Fruit fly (Drosophila melanogaster) ovary, adult (tissue): ENCODE results near the gene Ptip.
A peak's percentile ranks its signal among the peaks of the same experiment; 100 is the strongest.

Source experiments
- CG17801 ChIP-seq: fragments of 200-800 bp; optimal IDR thresholded peaks from 2 replicates; lab custom pipeline; 2019; ENCODE audit warnings: missing biosample characterization, mild to moderate bottlenecking, missing genetic modification characterization, moderate library complexity; ENCODE audit not compliant: partially characterized antibody

The Ptip gene

DNA sequence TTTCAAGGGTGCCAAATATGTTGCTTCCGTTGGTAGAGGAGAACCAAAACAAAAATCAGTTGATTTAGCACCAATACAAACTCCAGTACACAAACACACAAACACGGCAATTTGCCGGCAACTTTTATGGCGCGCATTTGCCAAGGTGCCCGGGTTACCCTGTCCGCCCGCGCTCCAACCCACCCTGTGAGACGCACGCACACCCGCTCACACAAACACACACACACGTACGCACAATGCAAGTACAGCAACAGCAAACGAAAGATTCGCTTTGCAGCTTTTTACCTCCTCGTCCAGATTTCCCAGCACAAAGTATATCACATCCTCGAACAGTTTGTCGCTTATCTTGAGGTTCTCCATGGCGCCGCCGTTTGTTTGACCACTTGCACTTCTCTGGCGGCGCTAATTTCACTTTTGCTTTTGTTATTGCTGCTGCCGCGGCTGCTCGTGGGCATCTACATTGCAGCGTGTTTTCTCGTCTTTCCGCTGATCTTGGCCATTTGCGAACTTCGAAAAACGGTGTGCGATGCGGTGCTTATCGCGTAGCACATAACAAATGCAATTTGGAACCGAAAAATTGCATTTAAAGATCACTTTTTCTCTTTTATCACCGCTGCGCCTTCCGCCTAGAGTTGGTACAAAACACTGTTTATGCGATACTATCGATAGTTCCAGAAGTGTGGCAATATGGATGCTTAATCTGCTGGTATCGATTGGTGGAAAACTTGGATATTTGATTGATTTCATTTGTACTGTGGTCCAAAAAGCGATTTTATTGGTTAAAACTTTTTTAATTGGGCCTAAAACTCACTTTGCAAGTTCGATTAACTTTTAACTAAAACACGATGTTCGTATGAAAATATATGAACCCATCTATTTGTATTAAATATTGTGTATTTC is at the start of gene Ptip:
Gene Ptip, minus strand, starts transcription at position 637 of the 900 bp plus-strand sequence.
- TF ChIP-seq CG17801 (GFP tag; lab: Kevin White, UChicago) = peak; percentile 11

DNA sequence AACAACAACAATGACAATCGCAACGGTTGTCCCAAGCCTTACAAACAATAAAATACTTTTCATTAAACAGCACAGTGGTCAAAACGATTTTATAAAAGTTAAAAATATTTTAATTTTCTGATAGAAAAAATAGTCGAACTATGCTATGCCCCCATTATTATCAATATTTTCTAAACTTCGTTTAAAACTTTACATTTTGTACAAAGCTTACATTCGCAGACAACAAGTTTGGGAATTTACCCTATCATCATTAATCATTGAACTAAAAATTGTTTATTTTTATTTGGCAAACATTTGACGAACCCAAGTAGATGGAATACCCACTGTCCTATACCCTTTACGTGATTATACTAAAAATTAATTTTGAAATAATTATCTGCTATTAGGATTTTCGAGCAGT is 49.3 kb upstream of the Ptip start:
- no peak for TF ChIP-seq CG17801 (GFP tag; lab: Kevin White, UChicago)

DNA sequence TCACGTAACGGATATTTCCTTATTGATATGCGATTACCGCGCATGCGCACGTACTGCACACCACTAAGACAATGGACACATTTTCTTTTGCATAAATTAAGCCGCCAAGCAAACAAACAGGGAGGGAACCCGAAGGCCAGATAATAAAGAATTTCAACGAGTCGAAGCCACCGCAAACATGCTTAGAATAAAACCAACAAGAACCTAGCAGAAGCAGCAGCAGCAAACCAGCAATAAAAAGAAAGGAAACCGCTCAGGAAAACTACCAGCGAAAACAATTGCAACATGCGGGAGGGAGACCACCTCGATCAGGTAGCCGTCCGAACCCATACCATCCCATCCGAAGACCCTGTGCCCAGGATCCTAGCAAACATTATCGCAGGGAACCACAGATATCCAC is 47.6 kb upstream of the Ptip start:
- TF ChIP-seq CG17801 (GFP tag; lab: Kevin White, UChicago) = no peak

DNA sequence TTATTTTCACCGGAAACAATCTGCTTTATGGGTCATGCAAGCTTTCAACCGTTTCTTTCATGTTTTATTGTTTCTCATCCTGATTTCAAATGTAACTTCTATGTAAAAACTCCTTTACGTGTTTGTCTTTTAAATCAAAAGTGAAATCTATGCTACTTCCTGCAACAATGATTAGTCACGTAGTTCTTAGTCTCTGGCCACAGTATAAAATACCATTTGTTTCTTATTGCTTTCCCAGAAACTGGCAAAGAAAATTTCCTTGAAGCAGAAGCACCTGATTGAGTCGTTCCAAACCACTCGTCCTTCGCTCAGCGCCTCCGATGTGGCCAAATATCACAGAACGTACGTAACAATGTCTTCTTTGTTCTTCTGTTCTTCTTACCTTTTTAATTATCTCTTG is 46.6 kb upstream of the Ptip start, which contains the start of gene btl:
Gene btl, plus strand, starts transcription at position 301 of the 400 bp plus-strand sequence.
- no peak for TF ChIP-seq CG17801 (GFP tag; lab: Kevin White, UChicago)

DNA sequence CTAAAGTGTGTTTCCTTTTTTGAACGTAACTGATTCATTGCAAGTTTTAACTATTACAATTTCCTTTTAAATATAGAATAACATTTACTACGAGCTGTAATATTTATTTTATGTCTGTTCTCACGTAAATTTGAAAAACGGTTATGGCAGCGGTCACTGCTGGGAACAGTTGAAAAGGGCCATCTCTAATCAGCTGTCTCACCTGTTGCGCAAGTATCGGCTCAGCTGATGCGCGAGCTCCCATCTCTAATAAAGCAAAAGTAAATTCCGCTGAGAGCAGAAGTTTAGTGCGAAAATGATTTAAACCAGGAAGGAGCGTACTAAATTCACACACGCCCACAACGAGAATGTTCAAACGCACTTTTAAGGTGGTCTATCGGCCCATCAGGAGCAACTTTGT is 42.7 kb upstream of the Ptip start, which contains the start of gene Pex1:
Gene Pex1, plus strand, starts transcription at position 272 of the 400 bp plus-strand sequence.
- peak; percentile 27 for TF ChIP-seq CG17801 (GFP tag; lab: Kevin White, UChicago)

DNA sequence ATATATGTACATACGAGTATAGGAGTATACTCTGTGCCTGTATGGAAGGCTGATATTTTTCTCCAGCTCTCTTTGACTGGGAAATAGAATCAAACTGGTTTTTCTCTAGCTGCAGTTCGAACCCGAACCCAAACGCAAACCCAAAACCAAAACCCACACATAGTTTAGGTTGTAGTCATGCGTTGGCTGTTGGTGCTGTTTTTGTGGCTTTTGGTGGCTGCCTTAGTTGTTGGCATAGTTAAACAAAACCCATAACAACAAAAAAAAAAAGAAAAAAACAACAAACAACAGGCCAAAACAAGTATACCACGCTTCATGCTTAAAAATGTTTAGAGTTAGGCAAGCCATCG is 35.1 kb upstream of the Ptip start:
- no peak for TF ChIP-seq CG17801 (GFP tag; lab: Kevin White, UChicago)

DNA sequence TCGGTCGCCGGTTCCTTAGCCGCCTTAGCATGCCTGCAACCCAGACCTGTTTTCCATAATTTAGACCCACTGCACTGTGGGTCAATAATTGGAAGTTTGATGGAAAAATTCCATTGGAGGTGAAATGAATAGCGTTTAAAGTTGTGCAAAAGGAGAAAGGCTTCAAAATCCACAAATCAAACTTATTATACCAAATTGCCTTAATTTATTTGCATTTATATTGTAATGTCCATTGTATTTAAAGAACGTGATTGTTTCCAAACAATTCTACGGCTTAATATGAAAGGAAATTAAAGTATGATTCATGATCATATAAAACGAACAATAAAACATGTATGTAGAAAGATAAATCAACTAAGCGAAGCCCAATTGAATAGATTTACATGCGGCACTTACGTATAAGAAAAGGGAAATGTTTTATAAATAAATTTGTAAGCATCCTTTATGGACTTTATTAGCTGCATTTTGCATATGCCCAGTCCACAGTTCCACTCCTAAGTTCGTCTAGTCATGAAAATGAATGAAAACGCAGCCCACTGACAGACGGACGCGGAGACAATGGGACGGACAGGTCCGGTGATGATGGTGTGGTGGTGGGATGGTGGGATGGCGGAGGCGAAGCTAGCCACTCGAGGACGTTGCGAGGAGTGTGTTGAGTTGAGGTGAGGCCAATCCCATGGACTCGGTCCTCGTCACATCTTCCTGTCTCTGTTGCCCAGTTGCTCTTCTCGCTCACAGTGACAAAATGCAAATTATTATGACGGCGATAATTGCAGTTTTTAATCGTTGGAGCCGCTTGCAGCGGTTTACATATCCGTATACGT is 34.5 kb upstream of the Ptip start:
- TF ChIP-seq CG17801 (GFP tag; lab: Kevin White, UChicago) = no peak

DNA sequence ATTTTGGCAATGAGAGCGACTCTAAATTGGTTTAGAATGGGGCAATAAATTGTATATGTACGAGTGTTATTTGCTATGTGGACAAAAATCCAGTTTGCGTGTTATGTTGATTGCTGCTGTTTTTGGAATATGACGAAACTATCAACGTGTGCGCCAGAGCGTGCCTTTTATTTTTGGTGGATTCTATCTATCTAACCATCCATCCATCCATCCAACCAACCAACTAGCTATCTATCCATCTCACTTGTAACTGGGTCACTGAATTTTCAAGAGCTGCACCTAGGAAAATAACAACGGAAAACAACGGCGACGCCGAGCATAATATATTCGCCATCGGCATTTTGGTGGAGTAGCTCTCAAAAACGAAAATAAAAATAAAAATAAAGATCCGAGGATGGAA is 33.8 kb upstream of the Ptip start:
- TF ChIP-seq CG17801 (GFP tag; lab: Kevin White, UChicago) = no peak

DNA sequence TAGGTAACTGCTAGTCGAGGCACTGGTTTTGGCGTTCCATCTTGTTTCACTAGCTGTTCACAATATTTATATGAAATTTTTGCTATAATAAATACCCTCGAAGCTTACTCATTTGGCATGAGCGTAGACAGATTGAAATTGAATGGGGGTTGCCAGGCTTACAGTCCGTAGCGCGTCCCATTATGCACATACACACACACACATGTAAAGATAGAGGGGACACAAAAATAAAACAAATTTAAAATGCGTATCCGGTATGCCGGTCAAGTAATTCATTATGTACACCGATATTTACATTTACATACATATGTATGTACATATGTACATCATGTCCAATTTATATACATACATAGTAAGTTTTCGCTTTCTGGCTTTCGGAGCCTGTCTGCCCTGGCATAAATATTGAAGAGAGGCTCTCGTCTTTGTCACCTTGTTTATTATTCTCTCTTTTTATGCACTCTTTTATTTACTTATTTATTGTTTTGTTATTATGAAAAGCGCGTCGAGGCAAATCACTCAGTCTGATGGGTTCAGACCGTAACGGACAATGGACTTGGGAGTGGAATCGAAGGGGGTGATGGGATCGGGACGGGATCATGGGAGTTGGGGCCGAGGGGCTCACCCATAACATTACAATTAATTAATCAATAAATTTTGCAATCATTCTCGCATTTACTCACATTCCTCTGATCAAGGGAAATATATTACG is 30.5 kb upstream of the Ptip start:
- TF ChIP-seq CG17801 (GFP tag; lab: Kevin White, UChicago) = no peak

DNA sequence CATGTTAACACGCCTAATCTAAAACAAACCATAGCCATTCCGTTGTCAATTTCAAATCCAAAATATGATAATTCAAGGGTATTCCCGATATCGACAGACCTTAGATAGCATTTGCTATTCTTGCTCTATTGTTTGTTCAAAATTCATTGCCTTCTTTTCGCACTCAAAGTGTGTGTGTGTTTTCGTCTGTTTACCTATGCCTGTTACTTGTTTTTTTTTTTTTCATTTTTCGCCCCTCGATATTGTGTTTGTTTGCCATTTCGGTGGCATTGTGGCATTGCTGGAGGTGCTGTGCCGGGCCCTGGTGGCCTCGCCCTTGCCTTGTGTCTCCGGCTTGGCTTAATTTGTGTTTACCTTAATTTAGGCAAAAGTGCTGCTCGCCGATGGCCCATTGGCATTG is 27.9 kb upstream of the Ptip start:
- TF ChIP-seq CG17801 (GFP tag; lab: Kevin White, UChicago) = no peak

DNA sequence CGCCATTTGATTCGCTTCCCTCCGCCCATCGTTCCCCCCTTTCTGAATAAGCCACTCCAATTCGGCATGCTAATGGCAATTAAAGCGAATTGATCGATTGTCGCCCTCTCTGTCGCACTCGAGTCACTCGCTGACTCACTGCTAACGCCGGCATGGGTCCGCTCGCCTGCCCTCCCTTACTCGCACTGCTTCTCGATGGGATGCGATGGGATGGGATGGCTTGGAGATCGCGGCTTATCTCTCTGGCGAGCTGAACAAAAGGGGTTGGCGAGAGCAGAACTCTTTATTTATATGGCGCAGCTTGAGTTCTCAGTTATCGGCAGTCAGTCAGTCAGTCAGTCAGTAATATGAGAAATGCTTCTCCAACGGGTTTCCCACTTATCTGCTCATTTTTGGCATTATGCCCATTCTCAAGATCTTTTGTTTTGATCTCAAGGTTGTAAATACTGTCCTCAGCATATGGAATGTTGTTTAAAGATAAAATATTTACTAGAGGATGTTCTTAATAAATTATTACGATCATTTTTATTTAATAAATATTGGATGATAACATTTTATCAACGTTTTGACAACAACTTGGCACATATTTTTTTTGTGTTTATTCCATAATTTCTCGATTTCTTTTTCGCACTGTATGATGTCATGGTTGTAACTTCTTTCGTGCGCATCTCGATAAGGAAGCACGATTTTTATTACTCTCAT is 27.0 kb upstream of the Ptip start:
- no peak for TF ChIP-seq CG17801 (GFP tag; lab: Kevin White, UChicago)

DNA sequence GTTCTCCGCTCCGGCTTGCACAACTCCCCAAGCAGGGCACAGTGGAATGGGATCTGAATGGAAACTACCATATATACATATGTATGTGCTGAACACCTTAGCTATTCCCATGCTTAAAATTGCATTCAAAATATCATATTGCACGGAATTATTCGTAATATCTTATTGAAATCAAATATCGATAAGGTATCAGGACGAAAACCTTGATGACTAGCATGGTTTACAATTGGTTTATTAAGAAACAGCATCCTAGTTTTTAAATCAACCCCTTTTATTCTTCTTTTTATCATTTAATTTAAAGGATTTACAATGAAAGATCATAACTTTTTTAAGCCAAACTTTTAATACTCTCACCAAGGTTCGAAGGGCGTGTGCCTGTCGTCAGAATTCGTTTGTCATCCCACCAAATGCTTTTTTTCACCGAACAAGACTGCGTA is 26.4 kb upstream of the Ptip start:
- TF ChIP-seq CG17801 (GFP tag; lab: Kevin White, UChicago) = no peak

DNA sequence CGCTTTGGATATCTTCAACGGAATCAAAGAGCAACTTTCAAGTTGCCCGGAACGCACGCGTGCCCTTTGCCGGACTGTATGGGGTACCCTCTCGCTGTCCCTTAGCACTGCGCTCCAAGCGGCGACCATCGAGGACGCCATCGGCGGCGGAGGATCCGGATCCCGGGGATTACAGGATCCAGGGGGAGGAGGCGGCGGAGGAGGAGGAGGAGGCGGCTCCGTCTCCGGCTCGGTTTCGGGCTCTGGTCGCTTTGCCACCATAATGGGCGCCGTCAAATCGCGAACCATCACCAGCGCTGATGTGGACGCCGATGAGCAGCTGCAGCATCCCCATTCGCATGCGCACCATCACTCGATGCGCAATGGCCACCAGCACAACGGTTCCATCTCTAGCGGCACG is 24.9 kb upstream of the Ptip start:
- no peak for TF ChIP-seq CG17801 (GFP tag; lab: Kevin White, UChicago)

DNA sequence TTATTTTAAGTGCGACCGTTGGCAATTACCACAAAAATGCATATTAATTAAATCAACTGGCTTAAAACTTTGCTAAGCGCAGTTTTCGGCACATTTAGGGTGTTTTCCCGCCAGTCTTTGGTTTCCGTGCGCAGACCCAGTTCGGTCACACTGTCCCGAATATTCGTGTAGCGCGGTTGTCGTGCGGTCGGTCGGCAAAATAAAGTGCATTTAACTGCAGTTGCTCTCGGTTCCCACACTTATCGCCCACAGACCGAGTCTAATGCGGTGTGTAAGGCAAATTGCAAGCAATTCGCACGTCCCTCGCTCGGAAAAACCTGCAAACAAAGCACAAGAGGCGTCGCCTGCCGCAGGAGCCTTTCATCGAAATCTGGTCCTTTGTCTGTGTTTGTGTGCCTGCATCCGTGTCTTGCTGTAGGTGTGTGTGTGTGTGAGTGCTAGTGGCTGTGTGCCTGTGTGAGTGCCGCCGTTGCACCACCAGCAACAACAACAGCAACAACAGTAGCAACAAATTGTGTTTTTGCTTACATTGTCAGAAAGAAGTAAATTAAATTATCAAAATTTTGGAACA is 24.2 kb upstream of the Ptip start, which contains the start of the genes CG13484 and Frl:
Gene CG13484, minus strand, starts transcription at position 7 of the 571 bp plus-strand sequence.
Gene Frl, plus strand, starts transcription at position 143 of the 571 bp plus-strand sequence.
- TF ChIP-seq CG17801 (GFP tag; lab: Kevin White, UChicago) = peak; percentile 76
